Worm (Caenorhabditis elegans): Measurements from ENCODE around the gene B0303.16.

- no peak for TF ChIP-seq aly-1 (tag; optimal IDR thresholded peaks at IDR 0.05)
- no peak for TF ChIP-seq hmbx-1 (tag; optimal IDR thresholded peaks at IDR 0.05)
- no peak for TF ChIP-seq pes-1 (GFP tag; IDR thresholded peaks at IDR 0.05)
- TF ChIP-seq ceh-36 (tag; optimal IDR thresholded peaks at IDR 0.05): no peak
Observed at ce11 chrIII:8656055-8656454, 48.8 kb upstream of the B0303.16 start.

Data from whole organism, early embryonic.